Worm (Caenorhabditis elegans) whole organism, late embryonic: ENCODE measurements around the gene pin-2.
A peak's percentile ranks its signal among the peaks of the same experiment; 100 is the strongest.

ENCODE experiments used
- ceh-31 ChIP-seq: sonication (generic microtip); optimal IDR thresholded peaks from 2 replicates; lab custom pipeline; 2016; ENCODE audit warnings: missing genetic modification characterization, missing compliant biosample characterization
- dve-1 ChIP-seq: sonication (generic microtip); optimal IDR thresholded peaks from 2 replicates; lab custom pipeline; 2017; ENCODE audit warnings: antibody characterized with exemption, mild to moderate bottlenecking, missing genetic modification characterization, missing compliant biosample characterization
- npax-4 ChIP-seq: sonication (generic microtip); optimal IDR thresholded peaks from 2 replicates; lab custom pipeline; 2016; ENCODE audit warnings: missing genetic modification characterization, missing compliant biosample characterization
- unc-55 ChIP-seq: sonication (generic microtip); optimal IDR thresholded peaks from 2 replicates; lab custom pipeline; 2017; ENCODE audit warnings: missing biosample characterization, missing genetic modification reagents, missing genetic modification characterization

DNA sequence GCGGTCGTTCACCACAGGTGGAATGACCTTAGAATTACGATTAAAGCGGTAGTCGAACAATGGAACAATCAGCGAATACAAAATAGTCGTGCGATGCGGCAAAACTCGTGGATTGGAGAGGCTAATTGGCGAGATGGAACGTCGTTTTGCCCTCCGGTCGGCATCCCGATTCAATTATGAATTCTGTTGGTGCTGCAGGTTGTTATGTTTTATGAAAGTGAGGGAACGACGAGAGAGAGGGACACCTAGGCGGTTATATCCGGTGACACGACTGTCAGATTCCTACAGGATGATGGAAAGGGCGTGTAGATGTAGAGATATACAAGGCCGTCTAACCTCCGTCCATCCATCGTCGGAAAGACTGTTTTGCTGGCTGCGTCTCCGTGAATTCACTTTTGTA, 23.0 kb downstream of the pin-2 start:
- TF ChIP-seq unc-55 (GFP tag; lab: Kevin White, UChicago) (no peak), dve-1 (tag; lab: Kevin White, UChicago) (no peak), ceh-31 (tag; lab: Kevin White, UChicago) (peak; percentile 64), npax-4 (tag; lab: Kevin White, UChicago) (no peak)
